Worm (Caenorhabditis elegans): ENCODE results near the gene gst-2.

ce11 chrIV:10144487-10144886 is 2.6 kb upstream of the gst-2 start:
- TF ChIP-seq klf-2 (GFP tag; conservative IDR thresholded peaks at IDR 0.05), result no peak
- no peak for TF ChIP-seq ztf-29 (GFP tag; IDR thresholded peaks at IDR 0.05)
- TF ChIP-seq T22C8.4 (GFP tag; IDR thresholded peaks at IDR 0.05), result no peak

Measured in whole organism, midembryonic.